Worm (Caenorhabditis elegans) whole organism, L3 larva: ENCODE results near the gene che-10.
A peak's percentile ranks its signal among the peaks of the same experiment; 100 is the strongest.

Experiments
- R02D3.7 ChIP-seq: fragments of 150-350 bp; optimal IDR thresholded peaks from 2 replicates; lab custom pipeline; 2014; ENCODE audit warnings: missing biosample characterization, missing genetic modification characterization
- ZK546.5 ChIP-seq: sonication (generic microtip); optimal IDR thresholded peaks from 2 replicates; lab custom pipeline; 2017; ENCODE audit warnings: missing biosample characterization, missing genetic modification characterization
- aly-2 ChIP-seq: fragments of 150-350 bp; optimal IDR thresholded peaks from 2 replicates; lab custom pipeline; 2014; ENCODE audit warnings: missing biosample characterization, missing genetic modification characterization
- ceh-16 ChIP-seq: sonication (generic microtip); optimal IDR thresholded peaks from 2 replicates; lab custom pipeline; 2017; ENCODE audit warnings: missing biosample characterization, missing genetic modification characterization
- ceh-28 ChIP-seq: fragments of 150-350 bp; optimal IDR thresholded peaks from 2 replicates; lab custom pipeline; 2014; ENCODE audit warnings: missing biosample characterization, missing genetic modification reagents, missing genetic modification characterization
- ceh-82 ChIP-seq: fragments of 150-350 bp; optimal IDR thresholded peaks from 2 replicates; lab custom pipeline; 2014; ENCODE audit warnings: missing biosample characterization, missing genetic modification characterization
- ceh-9 ChIP-seq: sonication (generic microtip); optimal IDR thresholded peaks from 2 replicates; lab custom pipeline; 2018; ENCODE audit warnings: missing biosample characterization, missing genetic modification characterization
- daf-12 ChIP-seq: fragments of 150-350 bp; optimal IDR thresholded peaks from 2 replicates; lab custom pipeline; 2014; ENCODE audit warnings: missing biosample characterization, missing genetic modification reagents, missing genetic modification characterization
- egl-27 ChIP-seq: sonication (generic microtip); optimal IDR thresholded peaks from 4 replicates; lab custom pipeline; 2017; ENCODE audit warnings: missing biosample characterization, missing genetic modification reagents, missing genetic modification characterization
- egl-5 ChIP-seq: fragments of 150-350 bp; optimal IDR thresholded peaks from 2 replicates; lab custom pipeline; 2017; ENCODE audit warnings: missing biosample characterization, missing genetic modification reagents, missing genetic modification characterization, inconsistent platforms
- elt-1 ChIP-seq: fragments of 150-350 bp; optimal IDR thresholded peaks from 2 replicates; lab custom pipeline; 2014; ENCODE audit warnings: missing biosample characterization, missing genetic modification characterization
- elt-2 ChIP-seq: sonication (generic microtip); optimal IDR thresholded peaks from 2 replicates; lab custom pipeline; 2016; ENCODE audit warnings: missing genetic modification reagents, mild to moderate bottlenecking, missing genetic modification characterization, missing compliant biosample characterization
- elt-3 ChIP-seq, 3 experiments: fragments of 150-350 bp in 1 of 3; sonication (generic microtip) in 2 of 3; optimal IDR thresholded peaks; 2 replicates in 2 of 3; 4 replicates in 1 of 3; lab custom pipeline; 2014 to 2017; ENCODE audit warnings: missing biosample characterization in 3 of 3, missing genetic modification characterization in 3 of 3
- fkh-10 ChIP-seq: sonication (generic microtip); optimal IDR thresholded peaks from 2 replicates; lab custom pipeline; 2017; ENCODE audit warnings: missing biosample characterization, missing genetic modification reagents, missing genetic modification characterization
- fkh-2 ChIP-seq: fragments of 150-350 bp; optimal IDR thresholded peaks from 2 replicates; lab custom pipeline; 2014; ENCODE audit warnings: missing biosample characterization, missing genetic modification reagents, missing genetic modification characterization
- fos-1 ChIP-seq: fragments of 150-350 bp; optimal IDR thresholded peaks from 2 replicates; lab custom pipeline; 2014; ENCODE audit warnings: missing biosample characterization, missing genetic modification characterization
- hmg-11 ChIP-seq: sonication (generic microtip); optimal IDR thresholded peaks from 2 replicates; lab custom pipeline; 2016; ENCODE audit warnings: missing genetic modification characterization, missing compliant biosample characterization
- lin-15B ChIP-seq: fragments of 150-350 bp; optimal IDR thresholded peaks from 2 replicates; lab custom pipeline; 2014; ENCODE audit warnings: missing biosample characterization, missing genetic modification characterization
- lin-39 ChIP-seq: fragments of 150-350 bp; optimal IDR thresholded peaks from 2 replicates; lab custom pipeline; 2018; ENCODE audit warnings: missing biosample characterization, missing genetic modification reagents, missing genetic modification characterization
- lsy-12 ChIP-seq: sonication (generic microtip); optimal IDR thresholded peaks from 2 replicates; lab custom pipeline; 2016; ENCODE audit warnings: mild to moderate bottlenecking, missing genetic modification characterization, missing compliant biosample characterization
- mml-1 ChIP-seq: fragments of 150-350 bp; sonication (generic microtip); optimal IDR thresholded peaks from 3 replicates; lab custom pipeline; 2014; ENCODE audit warnings: missing biosample characterization, missing genetic modification characterization
- nfya-1 ChIP-seq: sonication (generic microtip); optimal IDR thresholded peaks from 2 replicates; lab custom pipeline; 2017; ENCODE audit warnings: missing genetic modification characterization, mild to moderate bottlenecking, missing compliant biosample characterization, antibody characterized with exemption, moderate library complexity; ENCODE audit not compliant: insufficient read depth
- nhr-11 ChIP-seq: fragments of 150-350 bp; optimal IDR thresholded peaks from 2 replicates; lab custom pipeline; 2014; ENCODE audit warnings: missing biosample characterization, missing genetic modification characterization
- nhr-12 ChIP-seq: fragments of 150-350 bp; optimal IDR thresholded peaks from 2 replicates; lab custom pipeline; 2014; ENCODE audit warnings: missing biosample characterization, missing genetic modification characterization
- nhr-237 ChIP-seq: fragments of 150-350 bp; optimal IDR thresholded peaks from 2 replicates; lab custom pipeline; 2014; ENCODE audit warnings: missing biosample characterization, missing genetic modification characterization
- nhr-25 ChIP-seq: sonication (generic microtip); optimal IDR thresholded peaks from 2 replicates; lab custom pipeline; 2017; ENCODE audit warnings: missing biosample characterization, missing genetic modification characterization
- nhr-67 ChIP-seq: fragments of 150-350 bp; optimal IDR thresholded peaks from 2 replicates; lab custom pipeline; 2014; ENCODE audit warnings: missing biosample characterization, missing genetic modification characterization
- nhr-76 ChIP-seq: fragments of 150-350 bp; sonication (generic microtip); optimal IDR thresholded peaks from 5 replicates; lab custom pipeline; 2014; ENCODE audit warnings: missing biosample characterization, missing genetic modification characterization
- nhr-77 ChIP-seq: fragments of 150-350 bp; optimal IDR thresholded peaks from 2 replicates; lab custom pipeline; 2014; ENCODE audit warnings: missing biosample characterization, missing genetic modification characterization
- pha-4 ChIP-seq: fragments of 150-350 bp; optimal IDR thresholded peaks from 2 replicates; lab custom pipeline; 2014; ENCODE audit warnings: missing biosample characterization, missing genetic modification reagents, missing genetic modification characterization
- pqm-1 ChIP-seq: fragments of 150-350 bp; optimal IDR thresholded peaks from 2 replicates; lab custom pipeline; 2017; ENCODE audit warnings: missing biosample characterization, missing genetic modification characterization, inconsistent platforms
- sea-2 ChIP-seq: fragments of 150-350 bp; sonication (generic microtip); optimal IDR thresholded peaks from 4 replicates; lab custom pipeline; 2014; ENCODE audit warnings: missing biosample characterization, missing genetic modification reagents, missing genetic modification characterization
- skn-1 ChIP-seq: fragments of 150-350 bp; optimal IDR thresholded peaks from 2 replicates; lab custom pipeline; 2014; ENCODE audit warnings: missing biosample characterization, missing genetic modification characterization
- snpc-4 ChIP-seq: fragments of 150-350 bp; optimal IDR thresholded peaks from 2 replicates; lab custom pipeline; 2014; ENCODE audit warnings: missing biosample characterization, missing genetic modification characterization
- tbx-2 ChIP-seq: sonication (generic microtip); optimal IDR thresholded peaks from 2 replicates; lab custom pipeline; 2016; ENCODE audit warnings: mild to moderate bottlenecking, missing genetic modification characterization, missing compliant biosample characterization
- unc-39 ChIP-seq: sonication (generic microtip); optimal IDR thresholded peaks from 4 replicates; lab custom pipeline; 2017; ENCODE audit warnings: missing biosample characterization, missing genetic modification characterization
- unc-62 ChIP-seq: fragments of 150-350 bp; sonication (generic microtip); optimal IDR thresholded peaks from 4 replicates; lab custom pipeline; 2014; ENCODE audit warnings: missing biosample characterization, missing genetic modification reagents, missing genetic modification characterization
- zag-1 ChIP-seq: fragments of 150-350 bp; optimal IDR thresholded peaks from 2 replicates; lab custom pipeline; 2014; ENCODE audit warnings: missing biosample characterization, missing genetic modification characterization
- ztf-4 ChIP-seq: fragments of 150-350 bp; optimal IDR thresholded peaks from 2 replicates; lab custom pipeline; 2014; ENCODE audit warnings: missing biosample characterization, missing genetic modification characterization

che-10 gene

DNA sequence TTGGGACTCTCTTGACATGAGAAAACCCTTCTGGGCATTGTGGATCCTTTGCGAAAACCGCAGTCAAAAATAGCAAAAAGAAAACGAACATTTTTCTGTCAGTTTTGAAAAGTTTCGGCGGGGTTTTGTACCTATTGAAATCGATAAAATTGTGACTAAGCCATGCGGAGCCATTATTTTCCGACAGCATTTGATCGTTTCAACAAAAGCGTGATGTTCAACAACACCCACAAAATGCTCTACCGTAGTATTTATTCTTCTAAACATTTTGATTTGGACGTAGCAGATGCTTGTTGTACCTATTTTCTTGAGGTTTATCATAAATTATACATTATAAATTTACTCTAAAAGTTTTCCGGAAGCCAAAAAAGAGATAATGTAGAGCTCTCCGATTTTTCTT, 21.7 kb downstream of the che-10 start, which contains the start of gene clec-136:
TSS of gene clec-136 (minus strand) at position 101 of the 400 bp plus-strand sequence.
- TF ChIP-seq fkh-2 (tag; lab: Kevin White, UChicago) (no peak), unc-39 (no peak), R02D3.7 (tag; lab: Kevin White, UChicago) (no peak), skn-1 (no peak), ceh-16 (tag; lab: Kevin White, UChicago) (no peak), sea-2 (GFP tag; lab: Kevin White, UChicago) (no peak), lin-39 (tag; lab: Kevin White, UChicago) (no peak), hmg-11 (no peak), ceh-9 (tag; lab: Kevin White, UChicago) (no peak), nhr-25 (tag; lab: Kevin White, UChicago) (no peak), snpc-4 (tag; lab: Kevin White, UChicago) (no peak)
- TF ChIP-seq, all 47 proteins: peak for 0

DNA sequence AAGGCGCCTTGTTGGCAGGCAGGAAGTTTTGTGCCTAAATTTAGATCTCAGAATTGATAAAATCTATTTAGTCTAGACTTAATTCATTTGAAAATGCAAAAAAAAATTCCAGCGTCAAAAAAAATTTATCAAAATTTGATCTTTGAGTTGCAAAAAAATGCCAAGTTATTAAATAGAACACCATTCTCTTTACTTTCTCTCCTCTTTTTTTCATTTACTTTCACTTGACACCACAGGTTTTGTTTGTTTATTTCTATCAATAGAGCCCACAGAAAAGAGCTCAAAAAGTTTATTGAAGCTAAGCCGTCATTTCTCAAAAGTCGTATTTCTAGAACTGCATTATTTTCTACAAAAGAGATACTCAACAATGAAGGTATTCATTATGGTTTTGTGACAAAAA, 25.4 kb downstream of the che-10 start, which contains the start of gene pqn-35:
TSS of gene pqn-35 (plus strand) at position 301 of the 400 bp plus-strand sequence.
- no peak for TF ChIP-seq nhr-76 (tag; lab: Kevin White, UChicago)
- no peak for TF ChIP-seq zag-1 (tag; lab: Kevin White, UChicago)
- TF ChIP-seq lin-15B (tag; lab: Kevin White, UChicago) = no peak
- peak; percentile 43 for TF ChIP-seq pha-4 (tag; lab: Kevin White, UChicago)
- TF ChIP-seq, all 47 proteins: peak for 1

DNA sequence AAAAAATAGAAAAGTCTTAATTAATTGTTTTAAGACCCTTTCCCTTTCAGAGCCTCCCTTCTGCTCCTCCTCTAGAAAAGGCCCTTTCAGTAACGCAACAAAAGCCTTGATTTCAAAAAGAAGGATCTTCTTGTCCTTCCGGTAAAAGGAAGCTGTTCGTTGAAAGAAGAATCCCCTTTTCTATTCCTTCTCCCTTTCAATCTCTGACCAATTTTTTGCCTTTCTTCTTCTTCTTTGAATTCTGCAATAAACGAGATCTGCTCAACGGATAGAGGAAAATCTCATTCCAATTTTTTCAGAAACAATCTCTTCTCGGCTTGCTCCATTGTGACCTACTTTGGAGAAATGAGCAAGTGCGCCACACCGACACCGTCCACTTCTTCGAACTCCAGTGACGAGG, 30.1 kb downstream of the che-10 start, which contains the start of gene F35D11.3:
TSS of gene F35D11.3 (plus strand) at position 300 of the 400 bp plus-strand sequence.
- TF ChIP-seq fkh-10 (GFP tag; lab: Kevin White, UChicago) = peak; percentile 63
- TF ChIP-seq elt-3 (tag; optimal IDR thresholded peaks at IDR 0.05; lab: Kevin White, UChicago) = no peak

DNA sequence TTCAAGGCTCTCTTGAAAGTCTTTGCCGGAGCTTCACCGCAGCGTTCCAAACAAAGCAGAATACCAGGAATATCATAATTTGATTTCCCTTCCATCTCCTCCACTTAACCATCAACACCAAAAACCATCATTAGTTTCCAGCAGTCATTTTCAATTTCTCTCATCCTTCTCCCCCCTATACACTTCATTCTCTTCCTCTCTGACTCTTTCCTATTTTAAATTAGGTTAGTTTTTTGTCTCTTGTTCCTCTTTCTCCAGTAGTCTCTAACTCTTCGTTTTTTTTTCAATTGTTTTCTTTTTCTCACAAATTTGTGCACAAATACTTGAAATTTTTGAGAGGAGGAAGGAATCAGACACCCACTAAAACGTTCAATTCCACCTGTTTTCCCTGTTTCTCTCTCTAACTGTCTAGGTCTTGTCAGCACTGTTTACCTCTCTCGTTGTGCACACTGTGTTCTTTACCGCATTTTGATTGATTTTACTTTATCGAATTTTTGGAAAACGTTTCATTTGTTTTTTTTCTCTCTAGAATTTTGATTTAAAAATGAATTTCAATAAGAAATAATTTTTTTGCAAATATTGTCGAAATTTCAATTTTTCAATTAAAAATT, 31.3 kb downstream of the che-10 start:
- no peak for TF ChIP-seq egl-27 (tag; lab: Kevin White, UChicago)
- TF ChIP-seq tbx-2 (tag; lab: Kevin White, UChicago) = no peak
- TF ChIP-seq elt-2 (tag; lab: Kevin White, UChicago) = peak; percentile 37
- no peak for TF ChIP-seq ceh-28 (tag; lab: Kevin White, UChicago)
- peak; percentile 79 for TF ChIP-seq pha-4 (tag; lab: Kevin White, UChicago)
- no peak for TF ChIP-seq nhr-237 (tag; lab: Kevin White, UChicago)
- peak; percentile 87 for TF ChIP-seq fkh-10 (GFP tag; lab: Kevin White, UChicago)
- TF ChIP-seq unc-62 = no peak
- no peak for TF ChIP-seq nhr-25 (tag; lab: Kevin White, UChicago)
- TF ChIP-seq daf-12 (tag; lab: Kevin White, UChicago) = no peak
- TF ChIP-seq lin-39 (tag; lab: Kevin White, UChicago) = no peak
- TF ChIP-seq nfya-1 = no peak
- TF ChIP-seq ZK546.5 (tag; lab: Kevin White, UChicago) = no peak
- no peak for TF ChIP-seq zag-1 (tag; lab: Kevin White, UChicago)
- TF ChIP-seq sea-2 (GFP tag; lab: Kevin White, UChicago) = no peak
- TF ChIP-seq egl-5 (tag; lab: Kevin White, UChicago) = no peak
- no peak for TF ChIP-seq elt-1 (tag; lab: Kevin White, UChicago)
- no peak for TF ChIP-seq skn-1
- peak; percentile 40 for TF ChIP-seq pqm-1 (tag; lab: Kevin White, UChicago)
- TF ChIP-seq nhr-11 (tag; lab: Kevin White, UChicago) = no peak

DNA sequence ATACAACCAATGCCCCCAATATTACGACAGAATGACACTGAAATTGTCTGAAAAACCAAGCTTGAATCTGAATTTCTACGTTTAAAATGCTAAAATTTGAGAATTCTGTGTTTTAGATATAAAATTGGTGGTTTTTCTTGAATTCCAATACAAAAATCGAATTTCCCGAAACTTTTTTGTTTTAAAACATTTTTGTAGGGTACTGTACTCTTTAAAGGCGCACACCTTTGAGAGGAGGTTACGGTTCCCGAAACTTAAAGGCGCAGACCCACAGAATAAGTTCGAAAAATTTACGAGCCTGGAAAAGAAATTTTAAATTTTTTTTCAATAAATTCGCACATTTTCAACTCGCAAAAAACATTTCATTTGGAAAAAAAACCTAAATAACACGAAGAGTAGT, 33.5 kb downstream of the che-10 start:
- no peak for TF ChIP-seq ceh-16 (tag; lab: Kevin White, UChicago)
- TF ChIP-seq egl-5 (tag; lab: Kevin White, UChicago) = no peak

DNA sequence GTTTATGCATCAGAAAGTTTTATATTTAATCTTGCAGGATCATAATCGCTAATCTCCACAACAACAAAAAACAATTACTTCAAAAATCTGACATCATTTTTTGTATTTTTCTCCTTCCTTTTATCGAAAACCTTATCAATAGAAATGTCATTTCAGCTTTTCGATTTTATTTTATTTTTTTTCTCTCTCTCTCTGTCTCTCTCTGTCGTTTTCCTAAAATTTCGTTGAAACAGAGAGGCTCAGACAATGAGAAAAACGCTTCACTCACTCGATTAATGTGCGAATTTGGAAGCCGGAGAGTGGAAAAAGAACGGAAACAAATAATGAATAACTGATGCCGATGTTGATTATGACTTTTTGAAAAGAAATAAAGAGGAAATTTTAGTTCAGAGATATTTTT, 34.0 kb downstream of the che-10 start:
- TF ChIP-seq ztf-4 (tag; lab: Kevin White, UChicago) (no peak), pqm-1 (tag; lab: Kevin White, UChicago) (peak; percentile 97), nhr-25 (tag; lab: Kevin White, UChicago) (no peak), nfya-1 (no peak), nhr-77 (tag; lab: Kevin White, UChicago) (no peak), daf-12 (tag; lab: Kevin White, UChicago) (no peak), aly-2 (tag; lab: Kevin White, UChicago) (no peak), nhr-12 (tag; lab: Kevin White, UChicago) (no peak), unc-39 (no peak), lin-15B (tag; lab: Kevin White, UChicago) (no peak), fos-1 (no peak), nhr-67 (tag; lab: Kevin White, UChicago) (no peak), ceh-82 (tag; lab: Kevin White, UChicago) (no peak), lsy-12 (tag; lab: Kevin White, UChicago) (no peak), nhr-76 (tag; lab: Kevin White, UChicago) (no peak), ZK546.5 (tag; lab: Kevin White, UChicago) (no peak), fkh-10 (GFP tag; lab: Kevin White, UChicago) (no peak), snpc-4 (tag; lab: Kevin White, UChicago) (no peak), unc-62 (no peak), R02D3.7 (tag; lab: Kevin White, UChicago) (no peak), mml-1 (no peak), elt-1 (tag; lab: Kevin White, UChicago) (no peak), elt-3 (tag; optimal IDR thresholded peaks at IDR 0.05; lab: Kevin White, UChicago) (no peak), ceh-9 (tag; lab: Kevin White, UChicago) (no peak), tbx-2 (tag; lab: Kevin White, UChicago) (no peak), hmg-11 (no peak)
